Fruit fly (Drosophila melanogaster) whole organism: ENCODE measurements around the gene eas.

Source experiments
- pan ChIP-seq: fragments of >200 bp; optimal IDR thresholded peaks from 2 replicates; lab custom pipeline; 2017
- usp ChIP-seq: fragments of >200 bp; optimal IDR thresholded peaks from 2 replicates; lab custom pipeline; 2017; ENCODE audit warnings: missing biosample characterization, missing genetic modification characterization, mixed read lengths

DNA sequence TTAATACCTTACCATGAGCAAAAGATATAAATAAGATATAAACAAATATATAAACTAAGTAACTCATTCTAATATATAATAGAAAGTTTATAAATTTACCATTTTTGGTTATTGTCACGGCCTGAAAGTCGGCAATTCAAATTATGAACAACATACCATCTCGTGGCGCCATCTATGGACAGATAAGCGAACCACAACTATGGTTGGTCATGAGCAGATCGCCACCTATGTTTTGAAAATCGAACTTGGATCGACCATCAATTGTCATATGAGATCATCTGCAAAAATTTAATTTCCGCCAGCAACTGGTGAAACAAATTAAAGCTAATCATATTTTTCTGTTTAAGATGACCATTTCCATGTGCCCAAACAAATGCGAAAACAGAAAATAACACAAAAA lies 33.4 kb upstream of the eas start:
- no peak for TF ChIP-seq pan (lab: Kevin White, UChicago)
- TF ChIP-seq usp (GFP tag; lab: Kevin White, UChicago): no peak
